Fruit fly (Drosophila melanogaster): ENCODE data around the gene CG42680.

The CG42680 gene

dm6 chr2L:14611358-14612037, 23.5 kb upstream of the CG42680 start:
- no peak for TF ChIP-seq CG8478 (optimal IDR thresholded peaks at IDR 0.05)
- TF ChIP-seq CTCF (optimal IDR thresholded peaks at IDR 0.05) = no peak

dm6 chr2L:14606112-14606511, 18.1 kb upstream of the CG42680 start:
- TF ChIP-seq CTCF (optimal IDR thresholded peaks at IDR 0.05) (no peak), CG8478 (optimal IDR thresholded peaks at IDR 0.05) (no peak)

- TF ChIP-seq CG8478 (optimal IDR thresholded peaks at IDR 0.05) (no peak), CTCF (optimal IDR thresholded peaks at IDR 0.05) (no peak)
Observed at dm6 chr2L:14599058-14599789, 11.2 kb upstream of the CG42680 start.

dm6 chr2L:14598357-14599057, 10.5 kb upstream of the CG42680 start:
- TF ChIP-seq CG8478 (optimal IDR thresholded peaks at IDR 0.05) = no peak
- TF ChIP-seq CTCF (optimal IDR thresholded peaks at IDR 0.05) = no peak

dm6 chr2L:14588615-14589247, 697 bp upstream of the CG42680 start:
- no peak for TF ChIP-seq CG8478 (optimal IDR thresholded peaks at IDR 0.05)
- peak; percentile 94 to 96 for TF ChIP-seq CTCF (optimal IDR thresholded peaks at IDR 0.05)

dm6 chr2L:14586714-14587481, 1.1 kb downstream of the CG42680 start:
- TF ChIP-seq CTCF (optimal IDR thresholded peaks at IDR 0.05) = peak in 1 of 2 experiments; percentile 14
- no peak for TF ChIP-seq CG8478 (optimal IDR thresholded peaks at IDR 0.05)

dm6 chr2L:14580693-14581572, 7.1 kb downstream of the CG42680 start:
- TF ChIP-seq CG8478 (optimal IDR thresholded peaks at IDR 0.05) = no peak
- TF ChIP-seq CTCF (optimal IDR thresholded peaks at IDR 0.05) = peak in 1 of 2 experiments; percentile 71

dm6 chr2L:14579449-14579848, 8.6 kb downstream of the CG42680 start:
- TF ChIP-seq CTCF (optimal IDR thresholded peaks at IDR 0.05) (no peak), CG8478 (optimal IDR thresholded peaks at IDR 0.05) (no peak)

- no peak for TF ChIP-seq CTCF (optimal IDR thresholded peaks at IDR 0.05)
- TF ChIP-seq CG8478 (optimal IDR thresholded peaks at IDR 0.05) = no peak
Observed at dm6 chr2L:14577167-14577566, 10.9 kb downstream of the CG42680 start.

dm6 chr2L:14574852-14575251, 13.2 kb downstream of the CG42680 start:
- TF ChIP-seq CG8478 (optimal IDR thresholded peaks at IDR 0.05) = no peak
- TF ChIP-seq CTCF (optimal IDR thresholded peaks at IDR 0.05) = no peak

- TF ChIP-seq CG8478 (optimal IDR thresholded peaks at IDR 0.05) (no peak), CTCF (optimal IDR thresholded peaks at IDR 0.05) (no peak)
Observed at dm6 chr2L:14573216-14573909, 14.7 kb downstream of the CG42680 start.

dm6 chr2L:14571673-14572461, 16.2 kb downstream of the CG42680 start:
- TF ChIP-seq CTCF (optimal IDR thresholded peaks at IDR 0.05) (no peak), CG8478 (optimal IDR thresholded peaks at IDR 0.05) (no peak)

Data from S2 (cell line).